Worm (Caenorhabditis elegans) whole organism, mixed stage, embryonic: ENCODE results near the gene nuo-1.

ENCODE experiments used
- M03D4.4 ChIP-seq: sonication (generic microtip); optimal IDR thresholded peaks from 2 replicates; lab custom pipeline; 2017; ENCODE audit warnings: mild to moderate bottlenecking, missing genetic modification characterization, missing compliant biosample characterization
- bed-3 ChIP-seq: fragments of 200-800 bp; sonication (Bioruptor generic); optimal IDR thresholded peaks from 3 replicates; lab custom pipeline; 2018; ENCODE audit warnings: mild to moderate bottlenecking, missing genetic modification characterization, moderate library complexity, missing compliant biosample characterization
- ceh-39 ChIP-seq: fragments of 150-350 bp; optimal IDR thresholded peaks from 2 replicates; lab custom pipeline; 2014; ENCODE audit warnings: missing biosample characterization, missing genetic modification characterization
- ceh-43 ChIP-seq: fragments of 200-800 bp; sonication (Bioruptor generic); optimal IDR thresholded peaks from 2 replicates; lab custom pipeline; 2018; ENCODE audit warnings: mild to moderate bottlenecking, missing genetic modification characterization, moderate library complexity, missing compliant biosample characterization
- ces-1 ChIP-seq: fragments of 150-350 bp; optimal IDR thresholded peaks from 2 replicates; lab custom pipeline; 2014; ENCODE audit warnings: missing biosample characterization, missing genetic modification reagents, missing genetic modification characterization
- cnd-1 ChIP-seq: fragments of 200-800 bp; sonication (Bioruptor generic); optimal IDR thresholded peaks from 2 replicates; lab custom pipeline; 2018; ENCODE audit warnings: mild to moderate bottlenecking, missing genetic modification characterization, missing compliant biosample characterization
- elt-3 ChIP-seq: fragments of 150-350 bp; optimal IDR thresholded peaks from 2 replicates; lab custom pipeline; 2014; ENCODE audit warnings: missing biosample characterization, missing genetic modification characterization
- flh-1 ChIP-seq: fragments of 200-800 bp; sonication (Bioruptor generic); optimal IDR thresholded peaks from 2 replicates; lab custom pipeline; 2018; ENCODE audit warnings: mild to moderate bottlenecking, missing genetic modification characterization, moderate library complexity, missing compliant biosample characterization
- ham-2 ChIP-seq: fragments of 200-800 bp; sonication (Bioruptor generic); optimal IDR thresholded peaks from 2 replicates; lab custom pipeline; 2018; ENCODE audit warnings: mild to moderate bottlenecking, missing genetic modification characterization, missing compliant biosample characterization
- hlh-1 ChIP-seq: fragments of 150-350 bp; optimal IDR thresholded peaks from 2 replicates; lab custom pipeline; 2014; ENCODE audit warnings: missing biosample characterization, missing genetic modification reagents, missing genetic modification characterization
- lin-13 ChIP-seq: fragments of 150-350 bp; optimal IDR thresholded peaks from 2 replicates; lab custom pipeline; 2014; ENCODE audit warnings: missing biosample characterization, missing genetic modification characterization
- lin-32 ChIP-seq: fragments of 200-800 bp; sonication (Bioruptor generic); optimal IDR thresholded peaks from 2 replicates; lab custom pipeline; 2018; ENCODE audit warnings: mild to moderate bottlenecking, missing genetic modification characterization, missing compliant biosample characterization
- lsy-2 ChIP-seq: fragments of 150-350 bp; optimal IDR thresholded peaks from 2 replicates; lab custom pipeline; 2014; ENCODE audit warnings: missing biosample characterization, missing genetic modification characterization
- mab-5 ChIP-seq: fragments of 150-350 bp; optimal IDR thresholded peaks from 2 replicates; lab custom pipeline; 2014; ENCODE audit warnings: missing biosample characterization, missing genetic modification characterization
- mep-1 ChIP-seq: fragments of 150-350 bp; optimal IDR thresholded peaks from 2 replicates; lab custom pipeline; 2017; ENCODE audit warnings: missing biosample characterization, missing genetic modification reagents, missing genetic modification characterization, inconsistent platforms
- mls-2 ChIP-seq: sonication (generic microtip); optimal IDR thresholded peaks from 2 replicates; lab custom pipeline; 2016; ENCODE audit warnings: mild to moderate bottlenecking, missing genetic modification characterization, moderate library complexity, missing compliant biosample characterization
- nhr-12 ChIP-seq: fragments of 150-350 bp; optimal IDR thresholded peaks from 2 replicates; lab custom pipeline; 2014; ENCODE audit warnings: missing biosample characterization, missing genetic modification characterization
- nhr-2 ChIP-seq: fragments of 150-350 bp; optimal IDR thresholded peaks from 2 replicates; lab custom pipeline; 2014; ENCODE audit warnings: missing biosample characterization, missing genetic modification characterization
- nhr-237 ChIP-seq: fragments of 150-350 bp; optimal IDR thresholded peaks from 2 replicates; lab custom pipeline; 2014; ENCODE audit warnings: missing biosample characterization, missing genetic modification characterization
- nhr-28 ChIP-seq: fragments of 150-350 bp; optimal IDR thresholded peaks from 2 replicates; lab custom pipeline; 2014; ENCODE audit warnings: missing biosample characterization, missing genetic modification characterization
- nhr-76 ChIP-seq: sonication (generic microtip); optimal IDR thresholded peaks from 2 replicates; lab custom pipeline; 2017; ENCODE audit warnings: missing biosample characterization, missing genetic modification characterization
- pha-4 ChIP-seq: fragments of 150-350 bp; optimal IDR thresholded peaks from 2 replicates; lab custom pipeline; 2018; ENCODE audit warnings: missing biosample characterization, missing genetic modification reagents, missing genetic modification characterization
- sem-2 ChIP-seq: fragments of 200-800 bp; sonication (Bioruptor generic); optimal IDR thresholded peaks from 2 replicates; lab custom pipeline; 2018; ENCODE audit warnings: mild to moderate bottlenecking, missing genetic modification characterization, missing compliant biosample characterization
- snpc-4 ChIP-seq: fragments of 150-350 bp; optimal IDR thresholded peaks from 2 replicates; lab custom pipeline; 2014; ENCODE audit warnings: missing biosample characterization, missing genetic modification characterization
- sptf-1 ChIP-seq: sonication (generic microtip); optimal IDR thresholded peaks from 2 replicates; lab custom pipeline; 2017; ENCODE audit warnings: mild to moderate bottlenecking, missing genetic modification characterization, moderate library complexity, missing compliant biosample characterization
- tbx-8 ChIP-seq: fragments of 200-800 bp; sonication (Bioruptor generic); optimal IDR thresholded peaks from 2 replicates; lab custom pipeline; 2018; ENCODE audit warnings: mild to moderate bottlenecking, missing genetic modification characterization, moderate library complexity, missing compliant biosample characterization
- unc-120 ChIP-seq: sonication (generic microtip); optimal IDR thresholded peaks from 2 replicates; lab custom pipeline; 2017; ENCODE audit warnings: missing genetic modification characterization, missing compliant biosample characterization; ENCODE audit not compliant: poor library complexity, severe bottlenecking
- unc-39 ChIP-seq: fragments of 150-350 bp; optimal IDR thresholded peaks from 2 replicates; lab custom pipeline; 2014; ENCODE audit warnings: missing biosample characterization, missing genetic modification characterization
- unc-62 ChIP-seq: fragments of 150-350 bp; optimal IDR thresholded peaks from 2 replicates; lab custom pipeline; 2014; ENCODE audit warnings: missing biosample characterization, missing genetic modification reagents, missing genetic modification characterization
- zip-8 ChIP-seq: fragments of 150-350 bp; optimal IDR thresholded peaks from 2 replicates; lab custom pipeline; 2014; ENCODE audit warnings: missing biosample characterization, missing genetic modification characterization
- ztf-11 ChIP-seq: fragments of 150-350 bp; optimal IDR thresholded peaks from 2 replicates; lab custom pipeline; 2014; ENCODE audit warnings: missing biosample characterization, missing genetic modification characterization

The nuo-1 gene

DNA sequence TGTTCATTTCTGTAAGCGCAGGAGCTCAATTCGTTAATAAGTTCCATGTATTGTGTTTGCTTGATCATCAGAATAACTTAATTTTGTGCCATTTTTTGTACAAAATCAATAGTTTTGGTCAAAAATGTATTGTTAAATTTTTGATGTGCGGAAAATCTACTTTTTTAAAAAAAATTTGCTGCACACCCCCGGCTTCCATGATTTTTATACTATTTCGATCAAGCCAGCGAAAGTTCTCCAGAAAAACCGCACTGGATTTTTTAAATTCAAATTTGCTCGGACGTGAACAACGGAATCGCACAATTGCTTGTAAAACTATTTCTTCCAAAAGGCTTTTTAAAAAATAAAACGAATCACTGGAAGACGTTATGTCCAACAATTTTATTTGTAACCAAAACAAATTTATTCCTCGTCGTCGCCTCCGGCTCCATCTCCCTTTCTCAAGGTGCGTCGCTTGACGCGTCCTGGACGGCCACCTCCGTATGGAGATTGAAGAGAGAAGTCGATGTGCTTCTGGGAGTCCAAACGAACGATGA lies 27.5 kb downstream of the nuo-1 start:
- no peak for TF ChIP-seq cnd-1
- no peak for TF ChIP-seq sem-2
- TF ChIP-seq unc-62 (GFP tag; lab: Kevin White, UChicago) = no peak
- TF ChIP-seq nhr-28 (tag; lab: Kevin White, UChicago) = no peak
- no peak for TF ChIP-seq nhr-2
- TF ChIP-seq nhr-76 = no peak
- TF ChIP-seq ceh-39 (tag; lab: Kevin White, UChicago) = no peak
- no peak for TF ChIP-seq nhr-237
- no peak for TF ChIP-seq hlh-1 (tag; lab: Kevin White, UChicago)
- no peak for TF ChIP-seq nhr-12
- no peak for TF ChIP-seq snpc-4
- TF ChIP-seq ztf-11 (tag; lab: Kevin White, UChicago) = no peak
- TF ChIP-seq tbx-8 (GFP tag; lab: Kevin White, UChicago) = no peak

DNA sequence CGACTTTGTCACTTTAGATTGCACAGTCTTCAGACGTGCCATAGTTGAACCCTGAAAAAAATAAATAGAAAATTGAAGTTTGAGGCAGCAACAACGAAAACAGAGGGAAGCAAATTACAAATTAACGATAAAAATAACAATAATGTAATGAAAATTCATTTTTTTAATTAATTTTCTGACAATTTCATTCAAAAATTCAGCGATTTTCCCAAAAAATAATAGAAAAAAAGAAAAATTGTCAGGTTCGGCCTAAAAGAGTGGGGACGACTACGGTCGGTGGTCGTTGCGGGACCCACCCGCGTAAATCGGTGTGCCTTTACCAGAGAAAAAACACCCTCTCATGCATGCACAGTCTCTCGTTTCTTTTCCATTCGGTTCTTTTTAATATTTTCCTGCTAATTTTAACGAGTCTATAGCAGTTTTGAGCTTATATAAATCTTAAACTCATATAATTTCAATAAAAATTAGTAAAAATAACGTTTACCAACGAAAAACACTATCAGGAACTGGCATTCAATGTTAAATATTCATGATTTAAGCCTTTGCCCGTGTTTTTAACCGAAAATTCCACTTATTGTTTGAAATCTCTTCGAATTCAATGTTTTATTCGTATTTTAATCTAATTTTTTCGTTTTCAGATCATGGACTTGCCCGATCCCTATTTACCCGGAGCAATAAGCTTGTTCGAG lies 28.8 kb downstream of the nuo-1 start, which contains the start of the genes rps-9 and lsm-1:
Gene rps-9, minus strand, starts transcription at position 51 of the 689 bp plus-strand sequence.
Gene lsm-1, plus strand, starts transcription at position 639 of the 689 bp plus-strand sequence.
- TF ChIP-seq snpc-4 (no peak), pha-4 (tag; lab: Kevin White, UChicago) (no peak), ces-1 (GFP tag; lab: Kevin White, UChicago) (peak; percentile 44), nhr-28 (tag; lab: Kevin White, UChicago) (no peak), mls-2 (tag; lab: Kevin White, UChicago) (no peak), lsy-2 (tag; lab: Kevin White, UChicago) (peak; percentile 95), nhr-237 (peak; percentile 50), hlh-1 (tag; lab: Kevin White, UChicago) (peak; percentile 11), mep-1 (tag; lab: Kevin White, UChicago) (peak; percentile 46)

DNA sequence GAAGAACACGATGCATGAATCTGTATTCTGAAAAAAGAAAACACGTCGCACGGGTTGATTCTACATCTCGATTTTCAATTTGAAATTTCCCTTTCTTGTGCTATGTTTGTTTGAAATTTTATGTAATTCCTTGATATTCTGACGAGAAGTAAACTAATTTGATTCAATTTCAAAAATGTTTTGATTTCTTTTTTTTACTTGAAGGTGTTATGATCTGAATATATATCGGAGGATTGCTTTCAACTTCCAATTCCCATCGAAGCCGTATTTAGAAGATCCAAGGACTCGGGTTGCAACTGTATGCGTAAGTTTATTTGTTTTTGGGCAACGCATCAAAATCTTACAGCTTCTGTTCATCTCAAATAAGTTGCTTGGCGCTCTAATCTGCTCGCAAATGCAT lies 29.7 kb downstream of the nuo-1 start, which contains the start of gene F40F8.1:
Gene F40F8.1, plus strand, starts transcription at position 301 of the 400 bp plus-strand sequence.
- TF ChIP-seq lin-32 (GFP tag; lab: Kevin White, UChicago) (no peak), elt-3 (tag; lab: Kevin White, UChicago) (no peak), nhr-237 (no peak), bed-3 (GFP tag; lab: Kevin White, UChicago) (no peak), mep-1 (tag; lab: Kevin White, UChicago) (no peak), nhr-2 (no peak), pha-4 (tag; lab: Kevin White, UChicago) (no peak), unc-62 (GFP tag; lab: Kevin White, UChicago) (no peak), ham-2 (no peak), cnd-1 (no peak), nhr-76 (no peak), sptf-1 (no peak), ceh-43 (GFP tag; lab: Kevin White, UChicago) (no peak), mls-2 (tag; lab: Kevin White, UChicago) (no peak), lsy-2 (tag; lab: Kevin White, UChicago) (no peak), snpc-4 (no peak), unc-120 (no peak), mab-5 (tag; lab: Kevin White, UChicago) (no peak), flh-1 (GFP tag; lab: Kevin White, UChicago) (no peak)

DNA sequence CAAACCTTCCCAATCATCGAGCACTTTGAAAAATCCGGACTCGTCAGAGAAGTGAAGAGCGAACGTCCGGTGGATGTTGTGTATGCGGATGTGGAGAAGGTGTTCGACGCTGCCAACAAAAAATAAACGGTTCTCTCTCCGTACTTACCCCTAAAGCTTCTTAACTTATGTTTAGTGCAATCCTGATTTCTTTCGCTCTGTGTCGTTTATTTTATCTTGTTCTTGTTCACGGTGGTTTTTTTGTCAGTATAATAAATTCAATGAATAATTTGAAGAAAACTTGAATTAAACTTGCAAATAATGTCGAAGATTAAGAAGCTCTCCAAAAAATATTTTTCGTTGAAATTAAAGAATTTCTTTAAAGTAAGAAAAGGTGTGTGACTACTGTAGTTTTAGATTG lies 31.4 kb downstream of the nuo-1 start, which contains the start of gene F40F8.3:
Gene F40F8.3, plus strand, starts transcription at position 301 of the 400 bp plus-strand sequence.
- TF ChIP-seq unc-62 (GFP tag; lab: Kevin White, UChicago) (no peak), M03D4.4 (tag; lab: Kevin White, UChicago) (no peak)

DNA sequence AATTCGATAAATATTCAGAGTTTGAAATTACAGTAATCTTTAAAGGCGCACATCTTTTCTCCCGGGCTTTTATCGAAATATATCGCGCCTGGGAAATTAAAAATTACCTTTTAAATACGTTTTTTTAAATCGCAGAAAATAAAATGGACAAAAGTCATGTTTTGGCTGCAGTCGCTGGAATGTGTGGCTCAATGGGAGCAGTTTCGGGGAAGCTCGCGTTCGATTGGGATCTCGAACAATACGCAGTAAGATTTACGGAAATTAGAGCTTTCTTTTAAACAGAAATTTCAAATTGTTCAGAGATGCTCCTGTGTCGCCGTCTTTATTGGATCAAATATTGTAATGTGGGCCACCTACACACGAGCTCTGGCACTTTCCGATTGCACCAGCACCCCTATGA lies 31.9 kb downstream of the nuo-1 start, which contains the start of gene F40F8.12:
Gene F40F8.12, plus strand, starts transcription at position 301 of the 400 bp plus-strand sequence.
- TF ChIP-seq M03D4.4 (tag; lab: Kevin White, UChicago) = no peak
- TF ChIP-seq nhr-12 = no peak
- no peak for TF ChIP-seq nhr-28 (tag; lab: Kevin White, UChicago)
- TF ChIP-seq lin-13 (tag; lab: Kevin White, UChicago) = no peak
- no peak for TF ChIP-seq mab-5 (tag; lab: Kevin White, UChicago)
- TF ChIP-seq unc-39 (tag; lab: Kevin White, UChicago) = no peak
- no peak for TF ChIP-seq sem-2
- TF ChIP-seq zip-8 (tag; lab: Kevin White, UChicago) = no peak
- TF ChIP-seq ham-2 = no peak
